Fruit fly (Drosophila melanogaster): ENCODE data around the gene Sox21b.
A peak's percentile ranks its signal among the peaks of the same experiment; 100 is the strongest.

DNA sequence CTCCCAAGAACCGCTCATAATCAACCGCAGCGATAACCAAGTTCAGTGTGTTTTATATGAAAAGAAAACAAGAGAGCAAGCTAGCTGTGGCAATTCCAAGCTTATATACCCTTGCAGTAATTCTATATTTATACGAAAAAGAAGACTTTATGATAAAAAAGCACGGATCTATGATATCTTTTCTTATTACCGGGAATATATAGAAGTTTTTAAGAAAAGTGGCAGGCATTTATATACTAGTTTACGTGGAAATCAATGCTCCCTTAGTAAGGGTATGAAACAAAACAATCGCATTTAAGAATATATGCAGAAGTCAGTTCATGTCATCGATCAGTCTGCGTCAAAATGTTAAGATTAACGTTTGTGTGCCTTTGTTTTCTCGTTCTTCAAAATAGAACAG lies 47.8 kb downstream of the Sox21b start, which contains the start of gene CG8100:
- TF ChIP-seq gem (tag; optimal IDR thresholded peaks at IDR 0.05) (peak; percentile 3), Mes4 (GFP tag; optimal IDR thresholded peaks at IDR 0.05) (no peak), CG17802 (tag; optimal IDR thresholded peaks at IDR 0.05) (no peak), CG16863 (GFP tag; optimal IDR thresholded peaks at IDR 0.05) (no peak), GATAe (GFP tag; conservative IDR thresholded peaks at IDR 0.05) (no peak), ranshi (GFP tag; IDR thresholded peaks at IDR 0.05) (no peak)
